Worm (Caenorhabditis elegans) whole organism, young adult: ENCODE data around the gene T28H11.7.
"Not testable (repeated sequence)": the region's sequence is repeated elsewhere in the genome, so short reads cannot be mapped to it uniquely, and the experiment has no call there.

Experiments
- B0019.2 ChIP-seq: fragments of 200-800 bp; sonication (Bioruptor generic); conservative IDR thresholded peaks from 2 replicates; pipeline ENCODE4 v1.3.6; 2022; ENCODE audit warnings: missing genetic modification reagents, missing genetic modification characterization, missing compliant biosample characterization
- B0261.1 ChIP-seq: sonication (generic microtip); optimal IDR thresholded peaks from 2 replicates; lab custom pipeline; 2016; ENCODE audit warnings: mild to moderate bottlenecking, missing genetic modification characterization, moderate library complexity, missing compliant biosample characterization
- B0336.3 ChIP-seq: fragments of 200-800 bp; sonication (Bioruptor generic); IDR thresholded peaks from 2 replicates; pipeline ENCODE4 v1.3.6; 2022; ENCODE audit warnings: missing genetic modification characterization, missing compliant biosample characterization
- D2030.7 ChIP-seq: fragments of 200-800 bp; sonication (Bioruptor generic); IDR thresholded peaks from 2 replicates; pipeline ENCODE4 v1.3.6; 2022; ENCODE audit warnings: missing genetic modification reagents, missing genetic modification characterization, missing compliant biosample characterization
- F23B12.7 ChIP-seq: sonication (generic microtip); optimal IDR thresholded peaks from 2 replicates; lab custom pipeline; 2017; ENCODE audit warnings: missing genetic modification characterization, mild to moderate bottlenecking, missing compliant biosample characterization, antibody characterized with exemption, moderate library complexity; ENCODE audit not compliant: insufficient read depth
- F33H1.4 ChIP-seq: fragments of 200-800 bp; sonication (Bioruptor generic); IDR thresholded peaks from 2 replicates; pipeline ENCODE4 v1.3.6; 2022; ENCODE audit warnings: missing genetic modification reagents, missing genetic modification characterization, missing compliant biosample characterization
- K11D2.4 ChIP-seq: fragments of 200-800 bp; sonication (Bioruptor generic); IDR thresholded peaks from 2 replicates; pipeline ENCODE4 v1.3.6; 2022; ENCODE audit warnings: missing genetic modification reagents, missing genetic modification characterization, missing compliant biosample characterization
- Y53F4B.3 ChIP-seq: fragments of 200-800 bp; sonication (Bioruptor generic); IDR thresholded peaks from 2 replicates; pipeline ENCODE4 v1.3.6; 2022; ENCODE audit warnings: missing genetic modification reagents, missing genetic modification characterization, missing compliant biosample characterization
- Y53G8AR.9 ChIP-seq: fragments of 200-800 bp; sonication (Bioruptor generic); conservative IDR thresholded peaks from 2 replicates; pipeline ENCODE4 v1.3.6; 2022; ENCODE audit warnings: missing genetic modification reagents, missing genetic modification characterization, missing compliant biosample characterization
- Y56A3A.18 ChIP-seq: fragments of 200-800 bp; sonication (Bioruptor generic); IDR thresholded peaks from 2 replicates; pipeline ENCODE4 v1.3.6; 2022; ENCODE audit warnings: missing genetic modification reagents, missing genetic modification characterization, missing compliant biosample characterization
- Y67H2A.10 ChIP-seq: fragments of 200-800 bp; sonication (Bioruptor generic); conservative IDR thresholded peaks from 2 replicates; pipeline ENCODE4 v1.3.6; 2022; ENCODE audit warnings: missing genetic modification reagents, missing genetic modification characterization, missing compliant biosample characterization
- akir-1 ChIP-seq: fragments of 200-800 bp; sonication (Bioruptor generic); optimal IDR thresholded peaks from 2 replicates; lab custom pipeline; 2018; ENCODE audit warnings: mild to moderate bottlenecking, missing genetic modification characterization, moderate library complexity, missing compliant biosample characterization
- ama-1 ChIP-seq, 3 experiments: fragments of 150-350 bp in 1 of 3; sonication (generic microtip) in 2 of 3; optimal IDR thresholded peaks; 2 replicates each; lab custom pipeline; 2014 to 2018; ENCODE audit warnings: missing biosample characterization in 2 of 3, missing genetic modification characterization in 2 of 3, missing genetic modification reagents in 2 of 3
- aptf-2 ChIP-seq: fragments of 200-800 bp; sonication (Bioruptor generic); conservative IDR thresholded peaks from 2 replicates; pipeline ENCODE4 v1.3.6; 2022; ENCODE audit warnings: missing genetic modification reagents, missing genetic modification characterization, missing compliant biosample characterization
- atf-7 ChIP-seq: sonication (generic microtip); optimal IDR thresholded peaks from 2 replicates; lab custom pipeline; 2017; ENCODE audit warnings: mild to moderate bottlenecking, missing genetic modification characterization, missing compliant biosample characterization
- attf-6 ChIP-seq: fragments of 200-800 bp; sonication (Bioruptor generic); IDR thresholded peaks from 2 replicates; pipeline ENCODE4 v1.3.6; 2022; ENCODE audit warnings: missing genetic modification reagents, missing genetic modification characterization, missing compliant biosample characterization
- ceh-79 ChIP-seq: sonication (generic microtip); optimal IDR thresholded peaks from 2 replicates; lab custom pipeline; 2017; ENCODE audit warnings: mild to moderate bottlenecking, missing genetic modification characterization, missing compliant biosample characterization
- ceh-91 ChIP-seq: fragments of 200-800 bp; sonication (Bioruptor generic); IDR thresholded peaks from 2 replicates; pipeline ENCODE4 v1.3.6; 2022; ENCODE audit warnings: missing genetic modification reagents, missing genetic modification characterization, missing compliant biosample characterization
- chd-7 ChIP-seq: sonication (generic microtip); optimal IDR thresholded peaks from 2 replicates; lab custom pipeline; 2016; ENCODE audit warnings: mild to moderate bottlenecking, missing genetic modification characterization, moderate library complexity, missing compliant biosample characterization
- dpff-1 ChIP-seq: sonication (generic microtip); optimal IDR thresholded peaks from 2 replicates; lab custom pipeline; 2017; ENCODE audit warnings: mild to moderate bottlenecking, missing genetic modification characterization, missing compliant biosample characterization
- egl-18 ChIP-seq: fragments of 200-800 bp; sonication (Bioruptor generic); IDR thresholded peaks from 2 replicates; pipeline ENCODE4 v1.3.6; 2022; ENCODE audit warnings: missing genetic modification reagents, missing genetic modification characterization, missing compliant biosample characterization
- fkh-3 ChIP-seq: sonication (generic microtip); optimal IDR thresholded peaks from 2 replicates; lab custom pipeline; 2016; ENCODE audit warnings: mild to moderate bottlenecking, missing genetic modification characterization, missing compliant biosample characterization
- hrde-1 ChIP-seq: sonication (generic microtip); optimal IDR thresholded peaks from 2 replicates; lab custom pipeline; 2016; ENCODE audit warnings: missing genetic modification characterization, mild to moderate bottlenecking, missing compliant biosample characterization, moderate library complexity, missing genotype, missing genetic modification reagents, borderline replicate concordance
- lin-54 ChIP-seq: fragments of 200-800 bp; sonication (Bioruptor generic); optimal IDR thresholded peaks from 2 replicates; lab custom pipeline; 2018; ENCODE audit warnings: mild to moderate bottlenecking, missing genetic modification characterization, missing compliant biosample characterization
- mcd-1 ChIP-seq: fragments of 200-800 bp; sonication (Bioruptor generic); IDR thresholded peaks from 2 replicates; pipeline ENCODE4 v1.3.6; 2022; ENCODE audit warnings: missing genetic modification reagents, missing genetic modification characterization, missing compliant biosample characterization
- mel-28 ChIP-seq: sonication (generic microtip); optimal IDR thresholded peaks from 2 replicates; lab custom pipeline; 2016; ENCODE audit warnings: borderline replicate concordance, mild to moderate bottlenecking, missing genetic modification characterization, missing compliant biosample characterization
- mes-4 ChIP-seq: sonication (generic microtip); optimal IDR thresholded peaks from 2 replicates; lab custom pipeline; 2016; ENCODE audit warnings: missing genotype, missing genetic modification characterization, missing compliant biosample characterization
- nfya-1 ChIP-seq: sonication (generic microtip); optimal IDR thresholded peaks from 2 replicates; lab custom pipeline; 2017; ENCODE audit warnings: antibody characterized with exemption, missing compliant biosample characterization, missing genetic modification characterization, borderline replicate concordance; ENCODE audit not compliant: insufficient read depth
- nfya-2 ChIP-seq: fragments of 200-800 bp; sonication (Bioruptor generic); IDR thresholded peaks from 2 replicates; pipeline ENCODE4 v1.3.6; 2022; ENCODE audit warnings: missing genetic modification reagents, missing genetic modification characterization, missing compliant biosample characterization
- nfyb-1 ChIP-seq: fragments of 200-800 bp; sonication (Bioruptor generic); IDR thresholded peaks from 2 replicates; pipeline ENCODE4 v1.3.6; 2022; ENCODE audit warnings: missing genetic modification reagents, missing genetic modification characterization, missing compliant biosample characterization
- nhr-120 ChIP-seq: fragments of 200-800 bp; sonication (Bioruptor generic); IDR thresholded peaks from 2 replicates; pipeline ENCODE4 v1.3.6; 2022; ENCODE audit warnings: missing genetic modification characterization, missing compliant biosample characterization
- rec-8 ChIP-seq, 2 experiments: sonication (generic microtip); optimal IDR thresholded peaks; 2 replicates each; lab custom pipeline; 2016; ENCODE audit warnings: mild to moderate bottlenecking in 2 of 2, missing genetic modification characterization in 2 of 2, missing genetic modification reagents in 2 of 2, missing genotype in 2 of 2, missing biosample characterization in 1 of 2, missing compliant biosample characterization in 1 of 2, moderate library complexity in 1 of 2
- repo-1 ChIP-seq: sonication (generic microtip); optimal IDR thresholded peaks from 2 replicates; lab custom pipeline; 2017; ENCODE audit warnings: mild to moderate bottlenecking, missing genetic modification characterization, missing compliant biosample characterization
- snpc-3.4 ChIP-seq: sonication (generic microtip); optimal IDR thresholded peaks from 2 replicates; lab custom pipeline; 2017; ENCODE audit warnings: missing genetic modification characterization, mild to moderate bottlenecking, missing compliant biosample characterization, antibody characterized with exemption, moderate library complexity, missing genotype, missing genetic modification reagents
- somi-1 ChIP-seq: fragments of 200-800 bp; sonication (Bioruptor generic); optimal IDR thresholded peaks from 2 replicates; lab custom pipeline; 2018; ENCODE audit warnings: mild to moderate bottlenecking, missing genetic modification characterization, missing compliant biosample characterization
- tbp1 ChIP-seq: fragments of 200-800 bp; sonication (Bioruptor generic); optimal IDR thresholded peaks from 2 replicates; lab custom pipeline; 2018; ENCODE audit warnings: mild to moderate bottlenecking, missing genetic modification characterization, missing compliant biosample characterization
- unc-62 ChIP-seq: fragments of 150-350 bp; optimal IDR thresholded peaks from 2 replicates; lab custom pipeline; 2014; ENCODE audit warnings: missing biosample characterization, missing genetic modification reagents, missing genetic modification characterization
- ztf-25 ChIP-seq: fragments of 200-800 bp; sonication (Bioruptor generic); IDR thresholded peaks from 2 replicates; pipeline ENCODE4 v1.3.6; 2022; ENCODE audit warnings: missing genetic modification reagents, missing genetic modification characterization, missing compliant biosample characterization
- ztf-6 ChIP-seq: fragments of 200-800 bp; sonication (Bioruptor generic); IDR thresholded peaks from 2 replicates; pipeline ENCODE4 v1.3.6; 2022; ENCODE audit warnings: missing genetic modification reagents, missing genetic modification characterization, missing compliant biosample characterization

Gene T28H11.7

ce11 chrIV:5063297-5063696 is 46.3 kb upstream of the T28H11.7 start (continued):
- TF ChIP-seq ztf-25 (GFP tag; lab: Robert Waterston, UW) (no peak), attf-6 (peak; percentile 95), snpc-3.4 (tag; lab: Kevin White, UChicago) (peak; percentile 57)

ce11 chrIV:5062278-5062677 is 45.3 kb upstream of the T28H11.7 start, which contains the start of gene msp-57:
msp-57 (plus strand) TSS chrIV:5062578.
- TF ChIP-seq repo-1; aptf-2 (GFP tag; lab: Robert Waterston, UW); egl-18: not testable (repeated sequence)

ce11 chrIV:5060984-5061383 is 44.0 kb upstream of the T28H11.7 start, which contains the start of gene C09B9.7:
C09B9.7 (minus strand) TSS chrIV:5061084.
- TF ChIP-seq hrde-1 (tag; lab: Kevin White, UChicago) (no peak), tbp1 (no peak), rec-8 (tag; optimal IDR thresholded peaks at IDR 0.05; lab: Kevin White, UChicago) (no peak), lin-54 (GFP tag; lab: Kevin White, UChicago) (no peak), Y53F4B.3 (GFP tag; lab: Robert Waterston, UW) (no peak)

- TF ChIP-seq nfya-2 (no peak), ztf-6 (no peak), somi-1 (GFP tag; lab: Kevin White, UChicago) (no peak), mcd-1 (GFP tag; lab: Robert Waterston, UW) (no peak), mes-4 (tag; lab: Kevin White, UChicago) (no peak), nfyb-1 (GFP tag; lab: Robert Waterston, UW) (no peak), B0261.1 (tag; lab: Kevin White, UChicago) (no peak), F23B12.7 (no peak), mel-28 (tag; lab: Kevin White, UChicago) (no peak), D2030.7 (no peak), chd-7 (tag; lab: Kevin White, UChicago) (no peak), egl-18 (no peak), fkh-3 (tag; lab: Kevin White, UChicago) (no peak), akir-1 (GFP tag; lab: Kevin White, UChicago) (no peak)
Measured at ce11 chrIV:5055964-5056588, 39.1 kb upstream of the T28H11.7 start, which contains the start of gene msp-55. msp-55 (minus strand) TSS chrIV:5056014.

- TF ChIP-seq D2030.7 (no peak), unc-62 (GFP tag; lab: Kevin White, UChicago) (no peak), atf-7 (tag; lab: Kevin White, UChicago) (no peak), F33H1.4 (GFP tag; lab: Robert Waterston, UW) (no peak), nhr-120 (GFP tag; lab: Robert Waterston, UW) (no peak), B0336.3 (GFP tag; lab: Robert Waterston, UW) (no peak), dpff-1 (tag; lab: Kevin White, UChicago) (no peak), Y67H2A.10 (no peak), hrde-1 (tag; lab: Kevin White, UChicago) (no peak), ama-1 (optimal IDR thresholded peaks at IDR 0.05; lab: Kevin White, UChicago) (no peak), ama-1 (GFP tag; optimal IDR thresholded peaks at IDR 0.05; lab: Kevin White, UChicago) (no peak), B0019.2 (no peak), K11D2.4 (GFP tag; lab: Robert Waterston, UW) (no peak), Y53G8AR.9 (GFP tag; lab: Robert Waterston, UW) (no peak), ceh-79 (tag; lab: Kevin White, UChicago) (no peak), somi-1 (GFP tag; lab: Kevin White, UChicago) (no peak), nfya-1 (tag; lab: Kevin White, UChicago) (no peak), ceh-91 (GFP tag; lab: Robert Waterston, UW) (no peak), Y56A3A.18 (no peak)
Measured at ce11 chrIV:5054297-5054696, 37.3 kb upstream of the T28H11.7 start.
